Fruit fly (Drosophila melanogaster) whole organism, prepupa: Measurements from ENCODE around the gene CG46397.

Experiments
- CG11294 ChIP-seq: fragments of 200-800 bp; sonication (Bioruptor generic); IDR thresholded peaks from 2 replicates; pipeline ENCODE4 v1.3.6; 2022; ENCODE audit warnings: missing biosample characterization, missing genetic modification characterization
- CG11902 ChIP-seq: fragments of 200-800 bp; sonication (Bioruptor generic); optimal IDR thresholded peaks from 3 replicates; lab custom pipeline; 2016; ENCODE audit warnings: missing biosample characterization, missing genetic modification characterization
- CG1621 ChIP-seq: fragments of 200-800 bp; sonication (Bioruptor generic); optimal IDR thresholded peaks from 3 replicates; lab custom pipeline; 2018; ENCODE audit warnings: missing biosample characterization, mild to moderate bottlenecking, missing genetic modification characterization
- CG16779 ChIP-seq: fragments of 200-800 bp; sonication (Bioruptor generic); optimal IDR thresholded peaks from 3 replicates; lab custom pipeline; 2017; ENCODE audit warnings: missing biosample characterization, mild to moderate bottlenecking, missing genetic modification characterization
- CG3032 ChIP-seq: fragments of 200-800 bp; optimal IDR thresholded peaks from 2 replicates; lab custom pipeline; 2019; ENCODE audit warnings: missing biosample characterization, mild to moderate bottlenecking, missing genetic modification characterization, moderate library complexity
- CG31627 ChIP-seq: fragments of 200-800 bp; sonication (Bioruptor generic); optimal IDR thresholded peaks from 3 replicates; lab custom pipeline; 2016; ENCODE audit warnings: missing biosample characterization, missing genetic modification characterization
- CG32006 ChIP-seq: fragments of 200-800 bp; sonication (Bioruptor generic); optimal IDR thresholded peaks from 3 replicates; lab custom pipeline; 2017; ENCODE audit warnings: missing biosample characterization, mild to moderate bottlenecking, missing genetic modification characterization
- CG34406 ChIP-seq: fragments of 200-800 bp; sonication (Bioruptor generic); optimal IDR thresholded peaks from 3 replicates; lab custom pipeline; 2016; ENCODE audit warnings: missing biosample characterization, missing genetic modification characterization
- CG3919 ChIP-seq: fragments of 200-800 bp; sonication (Bioruptor generic); optimal IDR thresholded peaks from 3 replicates; lab custom pipeline; 2016; ENCODE audit warnings: missing biosample characterization, missing genetic modification characterization
- CG6163 ChIP-seq: fragments of 200-800 bp; sonication (Bioruptor generic); IDR thresholded peaks from 3 replicates; pipeline ENCODE4 v1.3.6; 2022; ENCODE audit warnings: missing biosample characterization, missing genetic modification characterization
- CG6276 ChIP-seq: fragments of 200-800 bp; sonication (Bioruptor generic); optimal IDR thresholded peaks from 2 replicates; lab custom pipeline; 2017; ENCODE audit warnings: missing biosample characterization, mild to moderate bottlenecking, missing genetic modification characterization
- CG6792 ChIP-seq: fragments of 200-800 bp; sonication (Bioruptor generic); optimal IDR thresholded peaks from 3 replicates; lab custom pipeline; 2016; ENCODE audit warnings: missing biosample characterization, missing genetic modification characterization
- CG7368 ChIP-seq: fragments of 200-800 bp; sonication (Bioruptor generic); optimal IDR thresholded peaks from 3 replicates; lab custom pipeline; 2016; ENCODE audit warnings: missing biosample characterization, missing genetic modification characterization
- CG8119 ChIP-seq: fragments of 200-800 bp; sonication (Bioruptor generic); IDR thresholded peaks from 3 replicates; pipeline ENCODE4 v1.3.6; 2022; ENCODE audit warnings: missing biosample characterization, missing genetic modification characterization
- Eip75B ChIP-seq: fragments of 200-800 bp; sonication (Bioruptor generic); optimal IDR thresholded peaks from 3 replicates; lab custom pipeline; 2016; ENCODE audit warnings: missing biosample characterization, missing genetic modification characterization
- Eip78C ChIP-seq: fragments of 200-800 bp; sonication (Bioruptor generic); peaks from one replicate; lab custom pipeline; 2016; ENCODE audit warnings: missing biosample characterization, missing genetic modification characterization
- Ets21C ChIP-seq: fragments of 200-800 bp; sonication (Bioruptor generic); optimal IDR thresholded peaks from 3 replicates; lab custom pipeline; 2016; ENCODE audit warnings: missing biosample characterization, missing genetic modification characterization
- Gug ChIP-seq: fragments of 200-800 bp; sonication (Bioruptor generic); IDR thresholded peaks from 2 replicates; pipeline ENCODE4 v1.3.6; 2022; ENCODE audit warnings: missing biosample characterization, missing genetic modification characterization
- Hr4 ChIP-seq: fragments of 200-800 bp; sonication (Bioruptor generic); optimal IDR thresholded peaks from 3 replicates; lab custom pipeline; 2016; ENCODE audit warnings: missing biosample characterization, missing genetic modification characterization
- Lpt ChIP-seq: fragments of 200-800 bp; sonication (Bioruptor generic); optimal IDR thresholded peaks from 3 replicates; lab custom pipeline; 2016; ENCODE audit warnings: missing biosample characterization, missing genetic modification characterization
- Met ChIP-seq: fragments of 200-800 bp; sonication (Bioruptor generic); optimal IDR thresholded peaks from 3 replicates; lab custom pipeline; 2016; ENCODE audit warnings: missing biosample characterization, missing genetic modification characterization
- OdsH ChIP-seq: fragments of 200-800 bp; sonication (Bioruptor generic); optimal IDR thresholded peaks from 3 replicates; lab custom pipeline; 2016; ENCODE audit warnings: missing biosample characterization, missing genetic modification characterization
- Sox102F ChIP-seq: fragments of 200-800 bp; sonication (Bioruptor generic); optimal IDR thresholded peaks from 2 replicates; lab custom pipeline; 2016; ENCODE audit warnings: missing biosample characterization, mild to moderate bottlenecking, missing genetic modification characterization
- Sox14 ChIP-seq: fragments of 200-800 bp; sonication (Bioruptor generic); optimal IDR thresholded peaks from 3 replicates; lab custom pipeline; 2016; ENCODE audit warnings: missing biosample characterization, missing genetic modification characterization
- acj6 ChIP-seq: fragments of 200-800 bp; sonication (Bioruptor generic); optimal IDR thresholded peaks from 3 replicates; lab custom pipeline; 2016; ENCODE audit warnings: missing biosample characterization, missing genetic modification characterization
- esn ChIP-seq: fragments of 200-800 bp; sonication (Bioruptor generic); optimal IDR thresholded peaks from 2 replicates; lab custom pipeline; 2016; ENCODE audit warnings: missing biosample characterization, mild to moderate bottlenecking, missing genetic modification characterization, moderate library complexity
- fd59A ChIP-seq: fragments of 200-800 bp; sonication (Bioruptor generic); optimal IDR thresholded peaks from 2 replicates; lab custom pipeline; 2017; ENCODE audit warnings: missing biosample characterization, mild to moderate bottlenecking, missing genetic modification characterization, missing genetic modification reagents
- fd85E ChIP-seq: fragments of 200-800 bp; sonication (Bioruptor generic); optimal IDR thresholded peaks from 3 replicates; lab custom pipeline; 2016; ENCODE audit warnings: missing biosample characterization, missing genetic modification characterization
- fkh ChIP-seq: fragments of 200-800 bp; sonication (Bioruptor generic); optimal IDR thresholded peaks from 3 replicates; lab custom pipeline; 2017; ENCODE audit warnings: missing biosample characterization, mild to moderate bottlenecking, missing genetic modification characterization, moderate library complexity
- pdm3 ChIP-seq: fragments of 200-800 bp; sonication (Bioruptor generic); optimal IDR thresholded peaks from 3 replicates; lab custom pipeline; 2016; ENCODE audit warnings: missing biosample characterization, missing genetic modification characterization
- svp ChIP-seq: fragments of 200-800 bp; sonication (Bioruptor generic); peaks from one replicate; lab custom pipeline; 2016; ENCODE audit warnings: missing biosample characterization, missing genetic modification characterization
- topi ChIP-seq: fragments of 200-800 bp; sonication (Bioruptor generic); optimal IDR thresholded peaks from 3 replicates; lab custom pipeline; 2016; ENCODE audit warnings: missing biosample characterization, missing genetic modification characterization
- vri ChIP-seq: fragments of 200-800 bp; sonication (Bioruptor generic); optimal IDR thresholded peaks from 3 replicates; lab custom pipeline; 2016; ENCODE audit warnings: missing biosample characterization, mild to moderate bottlenecking, missing genetic modification characterization

Gene CG46397

DNA sequence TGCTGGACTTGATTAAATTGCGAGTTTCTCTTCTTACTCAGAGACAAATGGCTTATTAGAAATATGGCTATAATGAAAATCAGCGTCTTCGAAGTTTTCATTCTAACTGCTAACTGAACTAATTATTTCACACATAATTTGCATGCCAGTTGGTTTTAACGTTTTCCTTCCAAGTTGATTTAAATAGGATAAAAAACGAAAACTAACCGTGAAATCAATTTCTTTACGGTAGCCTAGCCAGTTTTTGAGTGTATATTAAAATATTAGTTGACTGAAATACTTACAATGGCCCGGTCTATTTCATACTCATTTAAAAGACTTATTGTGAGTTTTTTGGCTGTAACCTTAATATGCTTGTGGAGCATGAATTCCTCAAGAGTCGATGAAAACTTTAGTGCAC, 15.2 kb downstream of the CG46397 start, which contains the start of the genes CG9525 and CG32985:
CG9525 (minus strand) TSS at position 101 of the 400 bp plus-strand sequence.
CG32985 (plus strand) TSS at position 280 of the 400 bp plus-strand sequence.
- TF ChIP-seq CG16779 (tag; lab: Kevin White, UChicago) (no peak), CG34406 (GFP tag; lab: Kevin White, UChicago) (no peak), Eip75B (GFP tag; lab: Kevin White, UChicago) (no peak), acj6 (GFP tag; lab: Kevin White, UChicago) (no peak), fd59A (GFP tag; lab: Kevin White, UChicago) (no peak), esn (GFP tag; lab: Kevin White, UChicago) (no peak), pdm3 (GFP tag; lab: Kevin White, UChicago) (no peak), OdsH (no peak), Met (GFP tag; lab: Kevin White, UChicago) (no peak)

dm6 chr2L:8964657-8965056, 17.6 kb downstream of the CG46397 start, which contains the start of gene CG32984:
Gene CG32984 (plus strand): TSS chr2L:8964957.
- TF ChIP-seq Lpt (GFP tag; lab: Kevin White, UChicago), result no peak
- TF ChIP-seq esn (GFP tag; lab: Kevin White, UChicago), result no peak
- no peak for TF ChIP-seq CG3032 (tag; lab: Kevin White, UChicago)
- no peak for TF ChIP-seq CG6276

- no peak for TF ChIP-seq CG6792
- no peak for TF ChIP-seq Ets21C (GFP tag; lab: Kevin White, UChicago)
Observed at dm6 chr2L:8967235-8967634, 20.2 kb downstream of the CG46397 start, which contains the start of gene CG18088. Gene CG18088 (plus strand): TSS chr2L:8967535.

dm6 chr2L:8972905-8973304, 25.8 kb downstream of the CG46397 start:
- TF ChIP-seq esn (GFP tag; lab: Kevin White, UChicago) (no peak), Ets21C (GFP tag; lab: Kevin White, UChicago) (no peak), vri (GFP tag; lab: Kevin White, UChicago) (no peak), CG3919 (GFP tag; lab: Kevin White, UChicago) (no peak)

dm6 chr2L:8974506-8974905, 27.4 kb downstream of the CG46397 start:
- no peak for TF ChIP-seq CG11294 (GFP tag; lab: Robert Waterston, UW)
- TF ChIP-seq CG31627, result no peak
- no peak for TF ChIP-seq svp (GFP tag; lab: Kevin White, UChicago)
- no peak for TF ChIP-seq CG8119
- no peak for TF ChIP-seq fd85E (GFP tag; lab: Kevin White, UChicago)

DNA sequence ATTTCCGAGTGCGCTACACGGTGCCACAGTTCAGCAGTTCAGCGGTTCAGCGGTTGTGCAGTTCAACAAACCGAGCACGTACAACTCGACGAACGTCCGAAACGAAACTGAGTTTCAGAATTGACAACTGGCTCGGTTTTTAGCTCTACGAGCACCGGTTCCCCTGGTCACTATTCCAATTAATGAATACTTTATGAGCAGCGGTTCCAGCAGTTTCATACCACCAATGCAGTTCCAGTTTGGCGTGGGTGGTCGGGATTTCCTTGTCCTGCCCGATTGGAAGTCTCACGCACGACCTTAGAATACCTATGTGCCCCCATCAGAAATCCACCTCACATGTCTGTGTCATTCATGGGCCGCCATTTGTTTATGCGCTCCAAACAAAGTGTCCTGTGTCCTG, 28.3 kb downstream of the CG46397 start, which contains the start of gene CG9541:
CG9541 (minus strand) TSS at position 101 of the 400 bp plus-strand sequence.
- no peak for TF ChIP-seq fd85E (GFP tag; lab: Kevin White, UChicago)
- no peak for TF ChIP-seq Sox14 (GFP tag; lab: Kevin White, UChicago)

DNA sequence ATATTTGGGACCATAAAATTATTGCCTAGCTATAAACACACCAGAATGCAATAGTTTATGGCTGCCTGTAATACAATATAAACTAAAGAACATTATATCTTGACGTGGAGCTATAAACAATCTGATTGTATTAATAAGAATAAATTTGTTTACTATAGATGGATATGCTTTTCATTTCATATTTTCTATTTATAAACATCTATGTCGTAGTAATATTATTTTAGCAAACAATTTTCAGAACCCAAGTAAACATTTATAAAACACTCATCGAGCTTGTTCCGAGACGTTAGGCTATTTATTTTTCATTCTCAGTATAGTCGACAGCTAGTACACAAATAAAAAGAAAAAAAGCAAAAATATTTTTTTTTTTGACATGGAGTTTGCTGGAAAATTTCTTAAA, 33.3 kb downstream of the CG46397 start, which contains the start of gene CG18662:
CG18662 (plus strand) TSS at position 301 of the 400 bp plus-strand sequence.
- TF ChIP-seq Lpt (GFP tag; lab: Kevin White, UChicago) (no peak), Eip78C (GFP tag; lab: Kevin White, UChicago) (no peak), esn (GFP tag; lab: Kevin White, UChicago) (no peak), CG1621 (tag; lab: Kevin White, UChicago) (no peak), acj6 (GFP tag; lab: Kevin White, UChicago) (no peak), topi (GFP tag; lab: Kevin White, UChicago) (no peak), CG6163 (GFP tag; lab: Robert Waterston, UW) (no peak), fkh (GFP tag; lab: Kevin White, UChicago) (no peak), pdm3 (GFP tag; lab: Kevin White, UChicago) (no peak), CG32006 (GFP tag; lab: Kevin White, UChicago) (no peak), Sox102F (GFP tag; lab: Kevin White, UChicago) (no peak), Gug (GFP tag; lab: Robert Waterston, UW) (no peak), Hr4 (no peak), CG16779 (tag; lab: Kevin White, UChicago) (no peak), CG7368 (GFP tag; lab: Kevin White, UChicago) (no peak), CG11902 (GFP tag; lab: Kevin White, UChicago) (no peak)
